Worm (Caenorhabditis elegans) whole organism, L4/young adult: ENCODE measurements around the gene T08G3.6.

ENCODE experiments used
- dao-5 ChIP-seq: sonication (generic microtip); optimal IDR thresholded peaks from 2 replicates; lab custom pipeline; 2016; ENCODE audit warnings: missing genotype, missing genetic modification characterization, moderate library complexity, missing compliant biosample characterization
- him-1 ChIP-seq: sonication (generic microtip); optimal IDR thresholded peaks from 2 replicates; lab custom pipeline; 2016; ENCODE audit warnings: missing genotype, missing genetic modification reagents, missing genetic modification characterization, missing compliant biosample characterization

- no peak for TF ChIP-seq dao-5 (tag; lab: Kevin White, UChicago)
- TF ChIP-seq him-1 = no peak
These were observed 33.5 kb downstream of the T08G3.6 start, which contains the start of gene T08G3.11 for ce11 chrV:16479275-16479674.
